Worm (Caenorhabditis elegans): ENCODE measurements around the gene lido-7.

DNA sequence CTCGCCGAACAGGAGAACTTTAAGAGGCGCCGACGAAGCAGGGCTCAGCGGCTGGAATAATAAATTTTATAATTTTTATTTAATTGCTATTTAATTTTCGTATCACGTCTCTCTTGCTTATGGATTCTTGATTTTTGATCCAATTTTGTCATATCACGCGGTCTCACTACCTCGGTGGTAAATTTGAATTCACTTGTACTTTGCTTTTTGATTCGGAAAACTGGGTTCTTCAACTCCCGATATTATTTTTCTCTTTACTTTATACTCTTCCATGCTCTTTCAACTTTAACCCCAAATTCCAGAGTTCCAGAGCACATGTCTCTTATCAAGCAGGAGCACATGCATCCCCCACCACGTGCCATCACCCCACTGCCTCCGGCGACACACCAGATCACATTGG, 15.6 kb downstream of the lido-7 start, which contains the start of gene lido-11:
- TF ChIP-seq nhr-28 (tag; optimal IDR thresholded peaks at IDR 0.05) (no peak), pha-4 (tag; optimal IDR thresholded peaks at IDR 0.05) (no peak), ceh-39 (tag; optimal IDR thresholded peaks at IDR 0.05) (no peak), unc-62 (GFP tag; optimal IDR thresholded peaks at IDR 0.05) (no peak), snpc-4 (tag; optimal IDR thresholded peaks at IDR 0.05) (no peak), sptf-1 (tag; optimal IDR thresholded peaks at IDR 0.05) (no peak), bed-3 (GFP tag; optimal IDR thresholded peaks at IDR 0.05) (no peak)

Data from whole organism, mixed stage, embryonic.